Fruit fly (Drosophila melanogaster) whole organism, prepupa: ENCODE measurements around the gene Non3.
A peak's percentile ranks its signal among the peaks of the same experiment; 100 is the strongest.

ENCODE experiments used
- Blimp-1 ChIP-seq: fragments of 200-800 bp; sonication (Bioruptor generic); optimal IDR thresholded peaks from 3 replicates; lab custom pipeline; 2017; ENCODE audit warnings: missing biosample characterization, missing genetic modification characterization, mild to moderate bottlenecking, moderate library complexity, missing genetic modification reagents
- CG10631 ChIP-seq: fragments of 200-800 bp; sonication (Bioruptor generic); optimal IDR thresholded peaks from 2 replicates; lab custom pipeline; 2016; ENCODE audit warnings: missing biosample characterization, missing genetic modification characterization
- CG10669 ChIP-seq: fragments of 200-800 bp; sonication (Bioruptor generic); optimal IDR thresholded peaks from 3 replicates; lab custom pipeline; 2018; ENCODE audit warnings: missing biosample characterization, mild to moderate bottlenecking, missing genetic modification characterization, moderate library complexity
- CG11294 ChIP-seq: fragments of 200-800 bp; sonication (Bioruptor generic); IDR thresholded peaks from 2 replicates; pipeline ENCODE4 v1.3.6; 2022; ENCODE audit warnings: missing biosample characterization, missing genetic modification characterization
- CG11762 ChIP-seq: fragments of 200-800 bp; sonication (Bioruptor generic); optimal IDR thresholded peaks from 3 replicates; lab custom pipeline; 2016; ENCODE audit warnings: missing biosample characterization, missing genetic modification characterization; ENCODE audit not compliant: insufficient read depth
- CG1621 ChIP-seq: fragments of 200-800 bp; sonication (Bioruptor generic); optimal IDR thresholded peaks from 3 replicates; lab custom pipeline; 2018; ENCODE audit warnings: missing biosample characterization, mild to moderate bottlenecking, missing genetic modification characterization
- CG3032 ChIP-seq: fragments of 200-800 bp; optimal IDR thresholded peaks from 2 replicates; lab custom pipeline; 2019; ENCODE audit warnings: missing biosample characterization, mild to moderate bottlenecking, missing genetic modification characterization, moderate library complexity
- CG31627 ChIP-seq: fragments of 200-800 bp; sonication (Bioruptor generic); optimal IDR thresholded peaks from 3 replicates; lab custom pipeline; 2016; ENCODE audit warnings: missing biosample characterization, missing genetic modification characterization
- CG34406 ChIP-seq: fragments of 200-800 bp; sonication (Bioruptor generic); optimal IDR thresholded peaks from 3 replicates; lab custom pipeline; 2016; ENCODE audit warnings: missing biosample characterization, missing genetic modification characterization
- CG3919 ChIP-seq: fragments of 200-800 bp; sonication (Bioruptor generic); optimal IDR thresholded peaks from 3 replicates; lab custom pipeline; 2016; ENCODE audit warnings: missing biosample characterization, missing genetic modification characterization
- CG4318 ChIP-seq: fragments of 200-800 bp; sonication (Bioruptor generic); optimal IDR thresholded peaks from 3 replicates; lab custom pipeline; 2017; ENCODE audit warnings: missing biosample characterization, mild to moderate bottlenecking, missing genetic modification characterization
- CG6163 ChIP-seq: fragments of 200-800 bp; sonication (Bioruptor generic); IDR thresholded peaks from 3 replicates; pipeline ENCODE4 v1.3.6; 2022; ENCODE audit warnings: missing biosample characterization, missing genetic modification characterization
- CG6276 ChIP-seq: fragments of 200-800 bp; sonication (Bioruptor generic); optimal IDR thresholded peaks from 2 replicates; lab custom pipeline; 2017; ENCODE audit warnings: missing biosample characterization, mild to moderate bottlenecking, missing genetic modification characterization
- CG6792 ChIP-seq: fragments of 200-800 bp; sonication (Bioruptor generic); optimal IDR thresholded peaks from 3 replicates; lab custom pipeline; 2016; ENCODE audit warnings: missing biosample characterization, missing genetic modification characterization
- CG6808 ChIP-seq: fragments of 200-800 bp; sonication (Bioruptor generic); optimal IDR thresholded peaks from 3 replicates; lab custom pipeline; 2017; ENCODE audit warnings: missing biosample characterization, missing genetic modification characterization, mild to moderate bottlenecking, moderate library complexity, missing genetic modification reagents
- CG7368 ChIP-seq: fragments of 200-800 bp; sonication (Bioruptor generic); optimal IDR thresholded peaks from 3 replicates; lab custom pipeline; 2016; ENCODE audit warnings: missing biosample characterization, missing genetic modification characterization
- CG8119 ChIP-seq: fragments of 200-800 bp; sonication (Bioruptor generic); IDR thresholded peaks from 3 replicates; pipeline ENCODE4 v1.3.6; 2022; ENCODE audit warnings: missing biosample characterization, missing genetic modification characterization
- CG8319 ChIP-seq: fragments of 200-800 bp; sonication (Bioruptor generic); optimal IDR thresholded peaks from 3 replicates; lab custom pipeline; 2016; ENCODE audit warnings: missing biosample characterization, missing genetic modification characterization
- CG8632 ChIP-seq: fragments of 200-800 bp; sonication (Bioruptor generic); optimal IDR thresholded peaks from 3 replicates; lab custom pipeline; 2016; ENCODE audit warnings: missing biosample characterization, missing genetic modification characterization
- CG9139 ChIP-seq: fragments of 200-800 bp; sonication (Bioruptor generic); optimal IDR thresholded peaks from 3 replicates; lab custom pipeline; 2017; ENCODE audit warnings: missing biosample characterization, mild to moderate bottlenecking, missing genetic modification characterization
- Eip75B ChIP-seq: fragments of 200-800 bp; sonication (Bioruptor generic); optimal IDR thresholded peaks from 3 replicates; lab custom pipeline; 2016; ENCODE audit warnings: missing biosample characterization, missing genetic modification characterization
- Eip78C ChIP-seq: fragments of 200-800 bp; sonication (Bioruptor generic); peaks from one replicate; lab custom pipeline; 2016; ENCODE audit warnings: missing biosample characterization, missing genetic modification characterization
- Ets21C ChIP-seq: fragments of 200-800 bp; sonication (Bioruptor generic); optimal IDR thresholded peaks from 3 replicates; lab custom pipeline; 2016; ENCODE audit warnings: missing biosample characterization, missing genetic modification characterization
- Gug ChIP-seq: fragments of 200-800 bp; sonication (Bioruptor generic); IDR thresholded peaks from 2 replicates; pipeline ENCODE4 v1.3.6; 2022; ENCODE audit warnings: missing biosample characterization, missing genetic modification characterization
- Hr39 ChIP-seq: fragments of 200-800 bp; sonication (Bioruptor generic); optimal IDR thresholded peaks from 2 replicates; lab custom pipeline; 2016; ENCODE audit warnings: missing biosample characterization, missing genetic modification characterization
- Lpt ChIP-seq: fragments of 200-800 bp; sonication (Bioruptor generic); optimal IDR thresholded peaks from 3 replicates; lab custom pipeline; 2016; ENCODE audit warnings: missing biosample characterization, missing genetic modification characterization
- Met ChIP-seq: fragments of 200-800 bp; sonication (Bioruptor generic); optimal IDR thresholded peaks from 3 replicates; lab custom pipeline; 2016; ENCODE audit warnings: missing biosample characterization, missing genetic modification characterization
- OdsH ChIP-seq: fragments of 200-800 bp; sonication (Bioruptor generic); optimal IDR thresholded peaks from 3 replicates; lab custom pipeline; 2016; ENCODE audit warnings: missing biosample characterization, missing genetic modification characterization
- Smox ChIP-seq: fragments of 200-800 bp; sonication (Bioruptor generic); optimal IDR thresholded peaks from 3 replicates; lab custom pipeline; 2016; ENCODE audit warnings: missing biosample characterization, missing genetic modification characterization
- Sox102F ChIP-seq: fragments of 200-800 bp; sonication (Bioruptor generic); optimal IDR thresholded peaks from 2 replicates; lab custom pipeline; 2016; ENCODE audit warnings: missing biosample characterization, mild to moderate bottlenecking, missing genetic modification characterization
- Sox14 ChIP-seq: fragments of 200-800 bp; sonication (Bioruptor generic); optimal IDR thresholded peaks from 3 replicates; lab custom pipeline; 2016; ENCODE audit warnings: missing biosample characterization, missing genetic modification characterization
- achi ChIP-seq: fragments of 200-800 bp; sonication (Bioruptor generic); optimal IDR thresholded peaks from 3 replicates; lab custom pipeline; 2016; ENCODE audit warnings: missing biosample characterization, missing genetic modification characterization
- acj6 ChIP-seq: fragments of 200-800 bp; sonication (Bioruptor generic); optimal IDR thresholded peaks from 3 replicates; lab custom pipeline; 2016; ENCODE audit warnings: missing biosample characterization, missing genetic modification characterization
- cyc ChIP-seq: fragments of 200-800 bp; sonication (Bioruptor generic); optimal IDR thresholded peaks from 3 replicates; lab custom pipeline; 2016; ENCODE audit warnings: missing biosample characterization, missing genetic modification characterization
- dsx ChIP-seq: fragments of 200-800 bp; optimal IDR thresholded peaks from 3 replicates; lab custom pipeline; 2019; ENCODE audit warnings: missing biosample characterization, mild to moderate bottlenecking, missing genetic modification characterization, moderate library complexity; ENCODE audit not compliant: poor library complexity, severe bottlenecking
- eg ChIP-seq: fragments of 200-800 bp; sonication (Bioruptor generic); IDR thresholded peaks from 3 replicates; pipeline ENCODE4 v1.3.6; 2022; ENCODE audit warnings: missing biosample characterization, missing genetic modification characterization
- esn ChIP-seq: fragments of 200-800 bp; sonication (Bioruptor generic); optimal IDR thresholded peaks from 2 replicates; lab custom pipeline; 2016; ENCODE audit warnings: missing biosample characterization, mild to moderate bottlenecking, missing genetic modification characterization, moderate library complexity
- fd59A ChIP-seq: fragments of 200-800 bp; sonication (Bioruptor generic); optimal IDR thresholded peaks from 2 replicates; lab custom pipeline; 2017; ENCODE audit warnings: missing biosample characterization, mild to moderate bottlenecking, missing genetic modification characterization, missing genetic modification reagents
- fd85E ChIP-seq: fragments of 200-800 bp; sonication (Bioruptor generic); optimal IDR thresholded peaks from 3 replicates; lab custom pipeline; 2016; ENCODE audit warnings: missing biosample characterization, missing genetic modification characterization
- fkh ChIP-seq: fragments of 200-800 bp; sonication (Bioruptor generic); optimal IDR thresholded peaks from 3 replicates; lab custom pipeline; 2017; ENCODE audit warnings: missing biosample characterization, mild to moderate bottlenecking, missing genetic modification characterization, moderate library complexity
- net ChIP-seq: fragments of 200-800 bp; sonication (Bioruptor generic); optimal IDR thresholded peaks from 3 replicates; lab custom pipeline; 2016; ENCODE audit warnings: missing biosample characterization, missing genetic modification characterization
- pdm3 ChIP-seq: fragments of 200-800 bp; sonication (Bioruptor generic); optimal IDR thresholded peaks from 3 replicates; lab custom pipeline; 2016; ENCODE audit warnings: missing biosample characterization, missing genetic modification characterization
- salr ChIP-seq, 2 experiments: fragments of 200-800 bp; sonication (Bioruptor generic); optimal IDR thresholded peaks; 3 replicates each; lab custom pipeline; 2016 to 2018; ENCODE audit warnings: missing biosample characterization in 2 of 2, missing genetic modification characterization in 2 of 2, mild to moderate bottlenecking in 1 of 2
- spab ChIP-seq: fragments of 200-800 bp; sonication (Bioruptor generic); optimal IDR thresholded peaks from 2 replicates; lab custom pipeline; 2017; ENCODE audit warnings: missing biosample characterization, mild to moderate bottlenecking, missing genetic modification characterization, missing genetic modification reagents
- svp ChIP-seq: fragments of 200-800 bp; sonication (Bioruptor generic); peaks from one replicate; lab custom pipeline; 2016; ENCODE audit warnings: missing biosample characterization, missing genetic modification characterization
- topi ChIP-seq: fragments of 200-800 bp; sonication (Bioruptor generic); optimal IDR thresholded peaks from 3 replicates; lab custom pipeline; 2016; ENCODE audit warnings: missing biosample characterization, missing genetic modification characterization
- vri ChIP-seq: fragments of 200-800 bp; sonication (Bioruptor generic); optimal IDR thresholded peaks from 3 replicates; lab custom pipeline; 2016; ENCODE audit warnings: missing biosample characterization, mild to moderate bottlenecking, missing genetic modification characterization

Gene Non3

dm6 chr3R:18196991-18197801 lies 26.3 kb upstream of the Non3 start (continued):
- TF ChIP-seq Sox102F (peak; percentile 50), Smox (GFP tag; lab: Kevin White, UChicago) (peak; percentile 63), CG6792 (GFP tag; lab: Kevin White, UChicago) (peak; percentile 25), Met (peak; percentile 62), CG7368 (GFP tag; lab: Kevin White, UChicago) (peak; percentile 10), CG31627 (GFP tag; lab: Kevin White, UChicago) (peak; percentile 58), Hr39 (GFP tag; lab: Kevin White, UChicago) (peak; percentile 45), vri (GFP tag; lab: Kevin White, UChicago) (peak; percentile 77), dsx (peak; percentile 86), CG1621 (peak; percentile 91), CG6808 (GFP tag; lab: Kevin White, UChicago) (peak; percentile 86), fd59A (GFP tag; lab: Kevin White, UChicago) (peak; percentile 34), Sox14 (GFP tag; lab: Kevin White, UChicago) (peak; percentile 59), CG10669 (GFP tag; lab: Kevin White, UChicago) (peak; percentile 65), Gug (GFP tag; lab: Robert Waterston, UW) (no peak), CG6163 (GFP tag; lab: Robert Waterston, UW) (no peak), CG8632 (GFP tag; lab: Kevin White, UChicago) (peak; percentile 59), Eip78C (GFP tag; lab: Kevin White, UChicago) (peak; percentile 88), fd85E (GFP tag; lab: Kevin White, UChicago) (peak; percentile 33), pdm3 (GFP tag; lab: Kevin White, UChicago) (peak; percentile 65), spab (GFP tag; lab: Kevin White, UChicago) (peak; percentile 79), CG6276 (GFP tag; lab: Kevin White, UChicago) (peak; percentile 96), cyc (peak; percentile 17), topi (GFP tag; lab: Kevin White, UChicago) (peak; percentile 54), CG3919 (GFP tag; lab: Kevin White, UChicago) (peak; percentile 21), CG11762 (no peak), CG3032 (peak; percentile 76), svp (peak; percentile 82), CG8319 (no peak), CG8119 (GFP tag; lab: Robert Waterston, UW) (no peak), CG9139 (GFP tag; lab: Kevin White, UChicago) (peak; percentile 92), Blimp-1 (peak; percentile 11), Ets21C (GFP tag; lab: Kevin White, UChicago) (peak; percentile 41), Lpt (GFP tag; lab: Kevin White, UChicago) (peak; percentile 79), CG11294 (GFP tag; lab: Robert Waterston, UW) (no peak), CG34406 (GFP tag; lab: Kevin White, UChicago) (peak; percentile 23), CG4318 (peak; percentile 53), CG10631 (GFP tag; lab: Kevin White, UChicago) (peak; percentile 68), OdsH (GFP tag; lab: Kevin White, UChicago) (peak; percentile 58), fkh (GFP tag; lab: Kevin White, UChicago) (peak; percentile 17), salr (GFP tag; optimal IDR thresholded peaks at IDR 0.05; lab: Kevin White, UChicago) (peak; percentile 64 to 75)

- TF ChIP-seq svp = no peak
- no peak for TF ChIP-seq fd59A (GFP tag; lab: Kevin White, UChicago)
- no peak for TF ChIP-seq Eip75B (GFP tag; lab: Kevin White, UChicago)
- no peak for TF ChIP-seq fkh (GFP tag; lab: Kevin White, UChicago)
- TF ChIP-seq CG3919 (GFP tag; lab: Kevin White, UChicago) = no peak
- TF ChIP-seq fd85E (GFP tag; lab: Kevin White, UChicago) = no peak
- TF ChIP-seq topi (GFP tag; lab: Kevin White, UChicago) = no peak
- no peak for TF ChIP-seq vri (GFP tag; lab: Kevin White, UChicago)
- TF ChIP-seq CG8119 (GFP tag; lab: Robert Waterston, UW) = no peak
- no peak for TF ChIP-seq Blimp-1
- TF ChIP-seq CG31627 (GFP tag; lab: Kevin White, UChicago) = no peak
- no peak for TF ChIP-seq esn (GFP tag; lab: Kevin White, UChicago)
- no peak for TF ChIP-seq net (GFP tag; lab: Kevin White, UChicago)
- TF ChIP-seq CG11762 = no peak
- TF ChIP-seq CG8632 (GFP tag; lab: Kevin White, UChicago) = no peak
- no peak for TF ChIP-seq achi (GFP tag; lab: Kevin White, UChicago)
- no peak for TF ChIP-seq acj6 (GFP tag; lab: Kevin White, UChicago)
- no peak for TF ChIP-seq eg (GFP tag; lab: Robert Waterston, UW)
Observed at dm6 chr3R:18197802-18198148, 25.7 kb upstream of the Non3 start.
